Worm (Caenorhabditis elegans) whole organism, L1 larva: ENCODE measurements around the gene F32D8.4.

Experiments
- C16A3.4 ChIP-seq: fragments of 150-350 bp; optimal IDR thresholded peaks from 2 replicates; lab custom pipeline; 2014; ENCODE audit warnings: missing biosample characterization, missing genetic modification characterization
- C34B4.2 ChIP-seq: sonication (generic microtip); optimal IDR thresholded peaks from 2 replicates; lab custom pipeline; 2017; ENCODE audit warnings: mild to moderate bottlenecking, missing genetic modification characterization, missing compliant biosample characterization
- aha-1 ChIP-seq: fragments of 150-350 bp; optimal IDR thresholded peaks from 2 replicates; lab custom pipeline; 2014; ENCODE audit warnings: missing biosample characterization, missing genetic modification characterization
- alr-1 ChIP-seq: fragments of 200-800 bp; sonication (Bioruptor generic); optimal IDR thresholded peaks from 2 replicates; lab custom pipeline; 2018; ENCODE audit warnings: borderline replicate concordance, mild to moderate bottlenecking, missing genetic modification characterization, missing compliant biosample characterization
- ama-1 ChIP-seq: fragments of 150-350 bp; optimal IDR thresholded peaks from 2 replicates; lab custom pipeline; 2014
- blmp-1 ChIP-seq: fragments of 150-350 bp; optimal IDR thresholded peaks from 2 replicates; lab custom pipeline; 2014; ENCODE audit warnings: missing biosample characterization, missing genetic modification characterization
- ceh-82 ChIP-seq, 3 experiments: fragments of 150-350 bp in 1 of 3; sonication (generic microtip) in 2 of 3; optimal IDR thresholded peaks; 2 replicates each; lab custom pipeline; 2014 to 2017; ENCODE audit warnings: missing biosample characterization in 3 of 3, missing genetic modification characterization in 3 of 3
- ces-1 ChIP-seq: fragments of 150-350 bp; optimal IDR thresholded peaks from 2 replicates; lab custom pipeline; 2014; ENCODE audit warnings: missing biosample characterization, missing genetic modification reagents, missing genetic modification characterization
- dpl-1 ChIP-seq, 3 experiments: fragments of 150-350 bp in 2 of 3; sonication (generic microtip) in 1 of 3; optimal IDR thresholded peaks; 2 replicates each; lab custom pipeline; 2014 to 2017; ENCODE audit warnings: missing biosample characterization in 3 of 3, missing genetic modification characterization in 3 of 3, missing genetic modification reagents in 3 of 3
- dsc-1 ChIP-seq: sonication (generic microtip); optimal IDR thresholded peaks from 2 replicates; lab custom pipeline; 2016; ENCODE audit warnings: mild to moderate bottlenecking, missing genetic modification characterization, missing compliant biosample characterization
- efl-1 ChIP-seq, 4 experiments: fragments of 150-350 bp; optimal IDR thresholded peaks in 3 of 4; peaks in 1 of 4; 1 replicate in 1 of 4; 2 replicates in 3 of 4; lab custom pipeline; 2014; ENCODE audit warnings: missing biosample characterization in 2 of 4, missing genetic modification characterization in 2 of 4, missing genetic modification reagents in 2 of 4
- efl-3 ChIP-seq: fragments of 200-800 bp; sonication (Bioruptor generic); optimal IDR thresholded peaks from 2 replicates; lab custom pipeline; 2018; ENCODE audit warnings: mild to moderate bottlenecking, missing genetic modification characterization, missing compliant biosample characterization
- egl-13 ChIP-seq: sonication (generic microtip); optimal IDR thresholded peaks from 2 replicates; lab custom pipeline; 2016; ENCODE audit warnings: missing genotype, missing genetic modification reagents, missing genetic modification characterization, missing compliant biosample characterization
- egl-27 ChIP-seq, 2 experiments: fragments of 150-350 bp in 1 of 2; sonication (generic microtip); optimal IDR thresholded peaks; 3 replicates each; lab custom pipeline; 2017 to 2018; ENCODE audit warnings: missing biosample characterization in 2 of 2, missing genetic modification characterization in 2 of 2, missing genetic modification reagents in 2 of 2
- elt-2 ChIP-seq: sonication (generic microtip); optimal IDR thresholded peaks from 2 replicates; lab custom pipeline; 2016; ENCODE audit warnings: missing genetic modification characterization, mild to moderate bottlenecking, inconsistent platforms, missing compliant biosample characterization, missing genetic modification reagents
- fkh-4 ChIP-seq: sonication (generic microtip); optimal IDR thresholded peaks from 2 replicates; lab custom pipeline; 2016; ENCODE audit warnings: missing compliant biosample characterization, missing genetic modification characterization, borderline replicate concordance
- fkh-8 ChIP-seq: sonication (generic microtip); optimal IDR thresholded peaks from 2 replicates; lab custom pipeline; 2016; ENCODE audit warnings: mild to moderate bottlenecking, missing genetic modification characterization, missing compliant biosample characterization
- hpl-2 ChIP-seq: fragments of 150-350 bp; optimal IDR thresholded peaks from 2 replicates; lab custom pipeline; 2014; ENCODE audit warnings: missing biosample characterization, missing genetic modification reagents, missing genetic modification characterization
- irx-1 ChIP-seq: sonication (generic microtip); optimal IDR thresholded peaks from 2 replicates; lab custom pipeline; 2016; ENCODE audit warnings: missing genetic modification characterization, missing compliant biosample characterization
- lin-13 ChIP-seq: fragments of 150-350 bp; optimal IDR thresholded peaks from 2 replicates; lab custom pipeline; 2014; ENCODE audit warnings: missing biosample characterization, missing genetic modification reagents, missing genetic modification characterization
- lin-14 ChIP-seq: fragments of 200-800 bp; sonication (Bioruptor generic); optimal IDR thresholded peaks from 2 replicates; lab custom pipeline; 2018; ENCODE audit warnings: mild to moderate bottlenecking, missing genetic modification characterization, moderate library complexity, missing compliant biosample characterization
- lin-15B ChIP-seq: fragments of 150-350 bp; sonication (generic microtip); optimal IDR thresholded peaks from 3 replicates; lab custom pipeline; 2014; ENCODE audit warnings: missing biosample characterization, missing genetic modification characterization
- lin-39 ChIP-seq: fragments of 150-350 bp; optimal IDR thresholded peaks from 2 replicates; lab custom pipeline; 2014; ENCODE audit warnings: missing biosample characterization, missing genetic modification reagents, missing genetic modification characterization
- lir-3 ChIP-seq: sonication (generic microtip); optimal IDR thresholded peaks from 2 replicates; lab custom pipeline; 2016; ENCODE audit warnings: mild to moderate bottlenecking, missing genetic modification characterization, moderate library complexity, missing compliant biosample characterization; ENCODE audit not compliant: poor library complexity
- mab-9 ChIP-seq: fragments of 200-800 bp; sonication (Bioruptor generic); IDR thresholded peaks from 2 replicates; pipeline ENCODE4 v1.3.6; 2022; ENCODE audit warnings: missing genetic modification reagents, missing genetic modification characterization, missing compliant biosample characterization
- mep-1 ChIP-seq: fragments of 150-350 bp; optimal IDR thresholded peaks from 2 replicates; lab custom pipeline; 2014; ENCODE audit warnings: missing biosample characterization, missing genetic modification characterization
- nhr-11 ChIP-seq: fragments of 150-350 bp; optimal IDR thresholded peaks from 2 replicates; lab custom pipeline; 2014; ENCODE audit warnings: missing biosample characterization, missing genetic modification characterization
- nhr-12 ChIP-seq: sonication (generic microtip); optimal IDR thresholded peaks from 2 replicates; lab custom pipeline; 2017; ENCODE audit warnings: missing biosample characterization, missing genetic modification characterization
- nhr-19 ChIP-seq: fragments of 200-800 bp; sonication (Bioruptor generic); conservative IDR thresholded peaks from 2 replicates; pipeline ENCODE4 v1.3.6; 2022; ENCODE audit warnings: missing genetic modification characterization, missing compliant biosample characterization
- nhr-20 ChIP-seq: sonication (generic microtip); optimal IDR thresholded peaks from 2 replicates; lab custom pipeline; 2016; ENCODE audit warnings: mild to moderate bottlenecking, missing genetic modification characterization, missing compliant biosample characterization
- nhr-77 ChIP-seq: fragments of 150-350 bp; optimal IDR thresholded peaks from 2 replicates; lab custom pipeline; 2014; ENCODE audit warnings: missing biosample characterization, missing genetic modification characterization
- nhr-84 ChIP-seq: sonication (generic microtip); optimal IDR thresholded peaks from 2 replicates; lab custom pipeline; 2017; ENCODE audit warnings: missing biosample characterization, missing genetic modification characterization
- nhr-85 ChIP-seq: sonication (generic microtip); peaks from one replicate; lab custom pipeline; 2016; ENCODE audit warnings: missing genetic modification characterization, inconsistent platforms, missing compliant biosample characterization
- nhr-90 ChIP-seq: sonication (generic microtip); optimal IDR thresholded peaks from 2 replicates; lab custom pipeline; 2016; ENCODE audit warnings: mild to moderate bottlenecking, missing genetic modification characterization, missing compliant biosample characterization; ENCODE audit not compliant: poor library complexity
- pax-3 ChIP-seq: fragments of 200-800 bp; sonication (Bioruptor generic); optimal IDR thresholded peaks from 2 replicates; lab custom pipeline; 2018; ENCODE audit warnings: mild to moderate bottlenecking, missing genetic modification characterization, moderate library complexity, missing compliant biosample characterization
- pqm-1 ChIP-seq: sonication (generic microtip); optimal IDR thresholded peaks from 3 replicates; lab custom pipeline; 2017; ENCODE audit warnings: missing biosample characterization, missing genetic modification characterization
- rnt-1 ChIP-seq: sonication (generic microtip); optimal IDR thresholded peaks from 2 replicates; lab custom pipeline; 2016; ENCODE audit warnings: mild to moderate bottlenecking, missing genetic modification characterization, moderate library complexity, missing compliant biosample characterization
- snpc-4 ChIP-seq: fragments of 150-350 bp; optimal IDR thresholded peaks from 2 replicates; lab custom pipeline; 2014; ENCODE audit warnings: missing biosample characterization, missing genetic modification characterization
- snu-23 ChIP-seq: sonication (generic microtip); optimal IDR thresholded peaks from 2 replicates; lab custom pipeline; 2016; ENCODE audit warnings: missing genetic modification characterization, missing compliant biosample characterization
- sup-37 ChIP-seq: fragments of 200-800 bp; sonication (Bioruptor generic); optimal IDR thresholded peaks from 2 replicates; lab custom pipeline; 2018; ENCODE audit warnings: mild to moderate bottlenecking, missing genetic modification characterization, missing compliant biosample characterization
- swsn-7 ChIP-seq: sonication (generic microtip); optimal IDR thresholded peaks from 2 replicates; lab custom pipeline; 2016; ENCODE audit warnings: missing genetic modification characterization, missing compliant biosample characterization
- tbx-2 ChIP-seq: sonication (generic microtip); optimal IDR thresholded peaks from 2 replicates; lab custom pipeline; 2016; ENCODE audit warnings: missing genetic modification characterization, missing compliant biosample characterization
- tlp-1 ChIP-seq: fragments of 150-350 bp; optimal IDR thresholded peaks from 2 replicates; lab custom pipeline; 2014; ENCODE audit warnings: missing biosample characterization, missing genetic modification characterization
- unc-86 ChIP-seq: sonication (generic microtip); optimal IDR thresholded peaks from 2 replicates; lab custom pipeline; 2016; ENCODE audit warnings: missing genetic modification characterization, missing compliant biosample characterization
- vab-15 ChIP-seq: sonication (generic microtip); optimal IDR thresholded peaks from 2 replicates; lab custom pipeline; 2017; ENCODE audit warnings: missing genotype, mild to moderate bottlenecking, missing genetic modification characterization, missing compliant biosample characterization
- xbp-1 ChIP-seq: sonication (generic microtip); optimal IDR thresholded peaks from 2 replicates; lab custom pipeline; 2016; ENCODE audit warnings: missing genetic modification characterization, missing compliant biosample characterization
- zag-1 ChIP-seq: fragments of 150-350 bp; optimal IDR thresholded peaks from 2 replicates; lab custom pipeline; 2014; ENCODE audit warnings: missing biosample characterization, missing genetic modification characterization
- ztf-11 ChIP-seq, 2 experiments: sonication (generic microtip); optimal IDR thresholded peaks; 2 replicates each; lab custom pipeline; 2016 to 2017; ENCODE audit warnings: missing genetic modification characterization in 2 of 2, missing biosample characterization in 1 of 2, missing compliant biosample characterization in 1 of 2
- ztf-4 ChIP-seq: fragments of 150-350 bp; optimal IDR thresholded peaks from 2 replicates; lab custom pipeline; 2014; ENCODE audit warnings: missing biosample characterization, missing genetic modification characterization

The F32D8.4 gene

ce11 chrV:10861611-10862262, 31.6 kb downstream of the F32D8.4 start (continued):
- TF ChIP-seq ama-1 (lab: Kevin White, UChicago), result no peak

ce11 chrV:10860526-10861037, 32.8 kb downstream of the F32D8.4 start:
- no peak for TF ChIP-seq lin-39 (tag; lab: Kevin White, UChicago)
- TF ChIP-seq nhr-77 (tag; lab: Kevin White, UChicago), result no peak
- TF ChIP-seq C16A3.4 (tag; lab: Kevin White, UChicago), result no peak
- TF ChIP-seq irx-1, result no peak
- TF ChIP-seq sup-37, result no peak
- TF ChIP-seq vab-15 (tag; lab: Kevin White, UChicago), result no peak
- no peak for TF ChIP-seq dsc-1 (tag; lab: Kevin White, UChicago)
- no peak for TF ChIP-seq snpc-4 (tag; lab: Kevin White, UChicago)
- peak; percentile 50 for TF ChIP-seq lin-14 (GFP tag; lab: Kevin White, UChicago)
- TF ChIP-seq nhr-19, result no peak
- TF ChIP-seq egl-13 (tag; lab: Kevin White, UChicago), result no peak
- TF ChIP-seq tbx-2 (tag; lab: Kevin White, UChicago), result peak; percentile 4
- TF ChIP-seq lir-3 (tag; lab: Kevin White, UChicago), result no peak
- TF ChIP-seq tlp-1 (tag; lab: Kevin White, UChicago), result no peak
- TF ChIP-seq dpl-1 (GFP tag; optimal IDR thresholded peaks at IDR 0.05; lab: Kevin White, UChicago), result no peak
- TF ChIP-seq ama-1 (lab: Kevin White, UChicago), result no peak
- TF ChIP-seq lin-13 (GFP tag; lab: Kevin White, UChicago), result no peak
- no peak for TF ChIP-seq C34B4.2
- no peak for TF ChIP-seq ceh-82 (tag; optimal IDR thresholded peaks at IDR 0.05; lab: Kevin White, UChicago)
- TF ChIP-seq nhr-20 (tag; lab: Kevin White, UChicago), result no peak
- TF ChIP-seq fkh-4 (tag; lab: Kevin White, UChicago), result no peak
- TF ChIP-seq nhr-84 (tag; lab: Kevin White, UChicago), result no peak
- peak; percentile 88 for TF ChIP-seq nhr-85 (tag; lab: Kevin White, UChicago)
- peak; percentile 13 for TF ChIP-seq snu-23
- no peak for TF ChIP-seq elt-2
- TF ChIP-seq zag-1 (tag; lab: Kevin White, UChicago), result no peak
- TF ChIP-seq pax-3 (tag; lab: Kevin White, UChicago), result no peak
- TF ChIP-seq ztf-4 (tag; lab: Kevin White, UChicago), result no peak
- no peak for TF ChIP-seq alr-1 (tag; lab: Kevin White, UChicago)
- no peak for TF ChIP-seq ztf-11 (tag; optimal IDR thresholded peaks at IDR 0.05; lab: Kevin White, UChicago)
- no peak for TF ChIP-seq nhr-90 (tag; lab: Kevin White, UChicago)
- TF ChIP-seq xbp-1 (tag; lab: Kevin White, UChicago), result no peak
- TF ChIP-seq rnt-1 (tag; lab: Kevin White, UChicago), result peak; percentile 1
- peak; percentile 2 for TF ChIP-seq fkh-8
- TF ChIP-seq pqm-1 (tag; lab: Kevin White, UChicago), result no peak
- TF ChIP-seq ces-1 (GFP tag; lab: Kevin White, UChicago), result no peak
- no peak for TF ChIP-seq hpl-2
- no peak for TF ChIP-seq lin-15B (tag; lab: Kevin White, UChicago)
- no peak for TF ChIP-seq efl-1 (optimal IDR thresholded peaks at IDR 0.05; lab: Kevin White, UChicago)
- peak in 1 of 2 experiments; percentile 12 for TF ChIP-seq efl-1 (GFP tag; optimal IDR thresholded peaks at IDR 0.05 in 1 of 2; lab: Kevin White, UChicago)
- TF ChIP-seq mab-9, result no peak
- no peak for TF ChIP-seq nhr-12 (tag; lab: Kevin White, UChicago)
- TF ChIP-seq aha-1 (tag; lab: Kevin White, UChicago), result no peak
- no peak for TF ChIP-seq mep-1 (tag; lab: Kevin White, UChicago)
- no peak for TF ChIP-seq swsn-7 (tag; lab: Kevin White, UChicago)
- TF ChIP-seq efl-3, result no peak
- TF ChIP-seq unc-86 (tag; lab: Kevin White, UChicago), result no peak
- TF ChIP-seq nhr-11 (tag; lab: Kevin White, UChicago), result no peak
- TF ChIP-seq blmp-1 (tag; lab: Kevin White, UChicago), result no peak
- TF ChIP-seq egl-27 (tag; optimal IDR thresholded peaks at IDR 0.05; lab: Kevin White, UChicago), result no peak
